Worm (Caenorhabditis elegans) whole organism, L2 larva: Measurements from ENCODE around the gene T27E7.1.

Experiments used
- F13H6.1 ChIP-seq: sonication (generic microtip); optimal IDR thresholded peaks from 2 replicates; lab custom pipeline; 2016; ENCODE audit warnings: missing genetic modification characterization, missing compliant biosample characterization
- Y55F3AM.14 ChIP-seq: fragments of 200-800 bp; sonication (Bioruptor generic); optimal IDR thresholded peaks from 2 replicates; lab custom pipeline; 2018; ENCODE audit warnings: mild to moderate bottlenecking, missing genetic modification characterization, missing compliant biosample characterization
- ZK546.5 ChIP-seq: sonication (generic microtip); optimal IDR thresholded peaks from 2 replicates; lab custom pipeline; 2017; ENCODE audit warnings: missing biosample characterization, missing genetic modification characterization
- alr-1 ChIP-seq: fragments of 150-350 bp; optimal IDR thresholded peaks from 2 replicates; lab custom pipeline; 2014; ENCODE audit warnings: missing biosample characterization, missing genetic modification characterization
- aly-2 ChIP-seq: fragments of 150-350 bp; optimal IDR thresholded peaks from 2 replicates; lab custom pipeline; 2014; ENCODE audit warnings: missing biosample characterization, missing genetic modification characterization
- ama-1 ChIP-seq: fragments of 150-350 bp; optimal IDR thresholded peaks from 2 replicates; lab custom pipeline; 2018; ENCODE audit warnings: inconsistent platforms
- ceh-16 ChIP-seq: fragments of 150-350 bp; optimal IDR thresholded peaks from 2 replicates; lab custom pipeline; 2014; ENCODE audit warnings: missing biosample characterization, missing genetic modification characterization
- dmd-4 ChIP-seq: sonication (generic microtip); optimal IDR thresholded peaks from 2 replicates; lab custom pipeline; 2017; ENCODE audit warnings: missing biosample characterization, missing genetic modification characterization
- egl-27 ChIP-seq: sonication (generic microtip); optimal IDR thresholded peaks from 3 replicates; lab custom pipeline; 2017; ENCODE audit warnings: missing biosample characterization, missing genetic modification reagents, missing genetic modification characterization
- elt-3 ChIP-seq: sonication (generic microtip); optimal IDR thresholded peaks from 2 replicates; lab custom pipeline; 2017; ENCODE audit warnings: missing biosample characterization, missing genetic modification characterization
- fos-1 ChIP-seq: fragments of 150-350 bp; optimal IDR thresholded peaks from 2 replicates; lab custom pipeline; 2014; ENCODE audit warnings: missing biosample characterization, missing genetic modification characterization
- nhr-12 ChIP-seq: fragments of 150-350 bp; optimal IDR thresholded peaks from 2 replicates; lab custom pipeline; 2014; ENCODE audit warnings: missing biosample characterization, missing genetic modification characterization
- nhr-129 ChIP-seq: fragments of 150-350 bp; optimal IDR thresholded peaks from 2 replicates; lab custom pipeline; 2014; ENCODE audit warnings: missing biosample characterization, missing genetic modification characterization
- nhr-23 ChIP-seq: fragments of 150-350 bp; optimal IDR thresholded peaks from 2 replicates; lab custom pipeline; 2014; ENCODE audit warnings: missing biosample characterization, missing genetic modification reagents, missing genetic modification characterization
- nhr-237 ChIP-seq: fragments of 150-350 bp; optimal IDR thresholded peaks from 2 replicates; lab custom pipeline; 2014; ENCODE audit warnings: missing biosample characterization, missing genetic modification characterization
- nhr-77 ChIP-seq: fragments of 150-350 bp; optimal IDR thresholded peaks from 2 replicates; lab custom pipeline; 2014; ENCODE audit warnings: missing biosample characterization, missing genetic modification characterization
- sem-4 ChIP-seq: fragments of 150-350 bp; optimal IDR thresholded peaks from 2 replicates; lab custom pipeline; 2014; ENCODE audit warnings: missing biosample characterization, missing genetic modification reagents, missing genetic modification characterization
- snpc-4 ChIP-seq: fragments of 150-350 bp; optimal IDR thresholded peaks from 2 replicates; lab custom pipeline; 2014; ENCODE audit warnings: missing biosample characterization, missing genetic modification characterization
- unc-62 ChIP-seq: fragments of 150-350 bp; optimal IDR thresholded peaks from 2 replicates; lab custom pipeline; 2014; ENCODE audit warnings: missing biosample characterization, missing genetic modification reagents, missing genetic modification characterization
- ztf-1 ChIP-seq: fragments of 200-800 bp; sonication (Bioruptor generic); conservative IDR thresholded peaks from 2 replicates; pipeline ENCODE4 v1.3.6; 2022; ENCODE audit warnings: missing genetic modification characterization, missing compliant biosample characterization
- ztf-11 ChIP-seq: sonication (generic microtip); optimal IDR thresholded peaks from 2 replicates; lab custom pipeline; 2017; ENCODE audit warnings: missing biosample characterization, missing genetic modification characterization

Gene T27E7.1

DNA sequence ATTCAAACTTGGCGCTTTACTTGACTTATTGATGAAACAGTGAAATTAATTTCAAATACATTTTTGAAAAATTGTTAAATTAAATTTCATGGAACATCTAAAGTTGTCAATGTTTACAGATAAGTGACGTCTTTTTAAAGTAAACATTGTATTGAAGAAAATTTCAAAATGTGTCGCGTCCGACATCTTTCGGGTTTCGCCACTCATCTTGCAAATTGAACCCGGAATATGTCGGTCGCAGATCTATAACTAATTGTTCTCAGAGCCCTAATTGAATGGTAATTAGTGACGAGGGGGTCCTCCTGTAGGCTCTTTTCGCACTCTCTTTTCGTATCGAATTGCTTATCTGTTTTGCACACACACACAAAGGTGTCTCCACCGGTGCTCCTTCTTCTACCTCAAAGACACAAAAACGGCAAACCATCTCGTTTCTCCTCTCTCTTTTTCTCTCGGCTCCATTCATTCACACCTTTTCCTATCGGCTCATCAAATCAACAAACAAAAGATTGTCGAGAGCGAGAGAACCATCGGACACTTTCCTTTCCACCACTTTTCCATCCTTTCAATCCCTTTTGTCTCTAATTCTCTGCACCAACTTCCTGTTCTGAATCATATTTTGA is 43.2 kb downstream of the T27E7.1 start:
- TF ChIP-seq sem-4 (tag; lab: Kevin White, UChicago) = no peak
- peak; percentile 25 for TF ChIP-seq snpc-4 (tag; lab: Kevin White, UChicago)
- peak; percentile 9 for TF ChIP-seq F13H6.1 (tag; lab: Kevin White, UChicago)
- TF ChIP-seq nhr-129 (tag; lab: Kevin White, UChicago) = peak; percentile 50
- TF ChIP-seq fos-1 (tag; lab: Kevin White, UChicago) = peak; percentile 19
- TF ChIP-seq ztf-1 (GFP tag; lab: Robert Waterston, UW) = no peak

DNA sequence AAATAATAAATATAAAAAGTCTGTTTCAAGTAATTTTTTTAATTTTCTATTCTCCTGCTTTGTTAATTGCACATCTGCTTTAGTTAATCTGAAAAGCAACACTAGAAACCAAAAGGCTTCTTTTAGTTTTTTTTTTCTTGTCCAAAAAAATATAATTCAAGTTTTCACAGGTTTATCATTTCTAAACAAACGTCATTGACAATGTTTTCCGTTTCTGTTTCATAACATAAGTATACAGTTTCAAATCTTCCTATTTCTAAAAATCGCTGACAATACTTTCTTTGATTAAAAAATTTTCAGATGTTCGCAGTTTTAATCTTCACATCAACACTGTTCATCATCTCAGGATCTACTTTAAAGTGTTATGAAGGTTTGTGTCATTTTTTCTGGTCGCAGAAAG is 45.5 kb downstream of the T27E7.1 start, which contains the start of gene Y57G11B.2:
Y57G11B.2 (plus strand) TSS at position 301 of the 400 bp plus-strand sequence.
- TF ChIP-seq ztf-11 (tag; lab: Kevin White, UChicago) (no peak), nhr-12 (tag; lab: Kevin White, UChicago) (no peak), ZK546.5 (tag; lab: Kevin White, UChicago) (no peak), nhr-237 (tag; lab: Kevin White, UChicago) (no peak), nhr-77 (tag; lab: Kevin White, UChicago) (no peak), Y55F3AM.14 (GFP tag; lab: Kevin White, UChicago) (no peak), elt-3 (tag; lab: Kevin White, UChicago) (no peak), ama-1 (lab: Kevin White, UChicago) (no peak), alr-1 (no peak), nhr-23 (tag; lab: Kevin White, UChicago) (no peak), snpc-4 (tag; lab: Kevin White, UChicago) (no peak), ceh-16 (tag; lab: Kevin White, UChicago) (no peak), egl-27 (no peak), aly-2 (no peak), dmd-4 (tag; lab: Kevin White, UChicago) (no peak), unc-62 (no peak), F13H6.1 (tag; lab: Kevin White, UChicago) (no peak)
